Fruit fly (Drosophila melanogaster): ENCODE results near the gene CG10340.
A peak's percentile ranks its signal among the peaks of the same experiment; 100 is the strongest.

CG10340 gene

dm6 chr3R:16643591-16643990, 29.4 kb upstream of the CG10340 start, which contains the start of gene Arl6IP1 (continued):
- TF ChIP-seq CG17385 (GFP tag; optimal IDR thresholded peaks at IDR 0.05) (no peak), Stat92E (GFP tag; optimal IDR thresholded peaks at IDR 0.05) (peak in 1 of 3 experiments; percentile 39), CG17829 (tag; optimal IDR thresholded peaks at IDR 0.05) (peak; percentile 15), CG17568 (GFP tag; optimal IDR thresholded peaks at IDR 0.05) (no peak), onecut (GFP tag; IDR thresholded peaks at IDR 0.05) (peak; percentile 97), Kr (GFP tag; optimal IDR thresholded peaks at IDR 0.05) (no peak), lmd (GFP tag; IDR thresholded peaks at IDR 0.05) (no peak), da (GFP tag; optimal IDR thresholded peaks at IDR 0.05) (no peak), CHES-1-like (GFP tag; optimal IDR thresholded peaks at IDR 0.05) (no peak), sug (tag; optimal IDR thresholded peaks at IDR 0.05) (no peak), HmgD (GFP tag; optimal IDR thresholded peaks at IDR 0.05) (no peak), D19A (tag; optimal IDR thresholded peaks at IDR 0.05) (no peak), scrt (GFP tag; optimal IDR thresholded peaks at IDR 0.05) (no peak), wdn (GFP tag; IDR thresholded peaks at IDR 0.05) (no peak), Sin3A (optimal IDR thresholded peaks at IDR 0.05) (peak; percentile 36), Sox100B (GFP tag; optimal IDR thresholded peaks at IDR 0.05) (no peak), CG11456 (GFP tag; IDR thresholded peaks at IDR 0.05) (no peak), CG4617 (GFP tag; optimal IDR thresholded peaks at IDR 0.05; ENCODE audit: borderline replicate concordance) (peak; percentile 67), kay (GFP tag; optimal IDR thresholded peaks at IDR 0.05) (no peak), CG15269 (tag; optimal IDR thresholded peaks at IDR 0.05) (no peak), Myb (GFP tag; optimal IDR thresholded peaks at IDR 0.05) (peak; percentile 72), CG11723 (GFP tag; optimal IDR thresholded peaks at IDR 0.05) (no peak), ci (GFP tag; IDR thresholded peaks at IDR 0.05) (0 out of 3 replicates have a peak, but pooled peaks have one; percentile 19), dysf (GFP tag; IDR thresholded peaks at IDR 0.05) (no peak), CG7963 (GFP tag; IDR thresholded peaks at IDR 0.05; ENCODE audit: partially characterized antibody) (0 out of 3 replicates have a peak, but pooled peaks have one; percentile 39), CG10321 (GFP tag; IDR thresholded peaks at IDR 0.05) (no peak), CG10979 (tag; optimal IDR thresholded peaks at IDR 0.05) (no peak), Doc2 (GFP tag; IDR thresholded peaks at IDR 0.05) (no peak), HmgZ (tag; optimal IDR thresholded peaks at IDR 0.05) (peak; percentile 7), Bdp1 (GFP tag; optimal IDR thresholded peaks at IDR 0.05) (no peak), CG12769 (tag; optimal IDR thresholded peaks at IDR 0.05) (no peak), Dek (tag; optimal IDR thresholded peaks at IDR 0.05) (no peak), row (GFP tag; IDR thresholded peaks at IDR 0.05) (no peak), MBD-R2 (GFP tag; IDR thresholded peaks at IDR 0.05) (peak; percentile 91), CG11247 (GFP tag; IDR thresholded peaks at IDR 0.05) (no peak), crp (GFP tag; optimal IDR thresholded peaks at IDR 0.05) (no peak), CG6791 (GFP tag; IDR thresholded peaks at IDR 0.05; ENCODE audit: partially characterized antibody) (peak; percentile 73), CG9797 (GFP tag; optimal IDR thresholded peaks at IDR 0.05) (peak; percentile 86), CG12299 (tag; optimal IDR thresholded peaks at IDR 0.05) (no peak), CG2129 (GFP tag; IDR thresholded peaks at IDR 0.05; ENCODE audit: partially characterized antibody) (0 out of 2 replicates have a peak, but pooled peaks have one; percentile 16), NC2β (GFP tag; optimal IDR thresholded peaks at IDR 0.05) (no peak), CG8944 (GFP tag; optimal IDR thresholded peaks at IDR 0.05) (no peak), CG15514 (GFP tag; optimal IDR thresholded peaks at IDR 0.05) (peak; percentile 58), z (GFP tag; IDR thresholded peaks at IDR 0.05) (peak; percentile 80), insv (GFP tag; optimal IDR thresholded peaks at IDR 0.05) (no peak), ara (GFP tag; IDR thresholded peaks at IDR 0.05) (no peak), Oli (tag; optimal IDR thresholded peaks at IDR 0.05) (no peak), ato (GFP tag; IDR thresholded peaks at IDR 0.05; ENCODE audit: partially characterized antibody) (no peak), CG4424 (GFP tag; optimal IDR thresholded peaks at IDR 0.05) (no peak), CG2120 (GFP tag; optimal IDR thresholded peaks at IDR 0.05) (no peak), sens (GFP tag) (peak; percentile 35)

Data from whole organism, embryonic.